Fruit fly (Drosophila melanogaster) whole organism, adult: ENCODE measurements around the gene CG46430.

ENCODE experiments used
- CG12768 ChIP-seq: fragments of 200-800 bp; sonication (Bioruptor generic); optimal IDR thresholded peaks from 2 replicates; lab custom pipeline; 2017; ENCODE audit warnings: missing biosample characterization, missing genetic modification characterization, mild to moderate bottlenecking, moderate library complexity, missing genetic modification reagents
- CG1620 ChIP-seq: fragments of 200-800 bp; sonication (Bioruptor generic); optimal IDR thresholded peaks from 2 replicates; lab custom pipeline; 2016; ENCODE audit warnings: missing biosample characterization, missing genetic modification characterization
- CG5204 ChIP-seq: fragments of 200-800 bp; sonication (Bioruptor generic); optimal IDR thresholded peaks from 2 replicates; lab custom pipeline; 2016; ENCODE audit warnings: missing biosample characterization, missing genetic modification characterization
- CG7045 ChIP-seq: fragments of 200-800 bp; sonication (Bioruptor generic); optimal IDR thresholded peaks from 2 replicates; lab custom pipeline; 2017; ENCODE audit warnings: missing biosample characterization, mild to moderate bottlenecking, missing genetic modification characterization
- CG7101 ChIP-seq: fragments of 200-800 bp; sonication (Bioruptor generic); optimal IDR thresholded peaks from 2 replicates; lab custom pipeline; 2018; ENCODE audit warnings: missing biosample characterization, mild to moderate bottlenecking, missing genetic modification characterization, moderate library complexity
- Clk ChIP-seq: fragments of 200-800 bp; sonication (Bioruptor generic); optimal IDR thresholded peaks from 2 replicates; lab custom pipeline; 2017; ENCODE audit warnings: missing biosample characterization, missing genetic modification characterization
- Hr96 ChIP-seq: fragments of 200-800 bp; sonication (Bioruptor generic); optimal IDR thresholded peaks from 2 replicates; lab custom pipeline; 2016; ENCODE audit warnings: missing biosample characterization, missing genetic modification characterization
- cic ChIP-seq: fragments of 200-800 bp; sonication (Bioruptor generic); optimal IDR thresholded peaks from 2 replicates; lab custom pipeline; 2017; ENCODE audit warnings: missing biosample characterization, mild to moderate bottlenecking, missing genetic modification characterization, moderate library complexity
- kay ChIP-seq: fragments of 200-800 bp; sonication (Bioruptor generic); peaks from one replicate; lab custom pipeline; 2016; ENCODE audit warnings: missing biosample characterization, missing genetic modification characterization, borderline replicate concordance

dm6 chr3L:10525168-10525567 lies 46.9 kb downstream of the CG46430 start:
- TF ChIP-seq kay (GFP tag; lab: Kevin White, UChicago), result no peak
- no peak for TF ChIP-seq CG7101 (tag; lab: Kevin White, UChicago)
- no peak for TF ChIP-seq Clk
- TF ChIP-seq CG5204 (GFP tag; lab: Kevin White, UChicago), result no peak
- no peak for TF ChIP-seq cic (GFP tag; lab: Kevin White, UChicago)
- TF ChIP-seq CG1620, result no peak
- no peak for TF ChIP-seq Hr96 (GFP tag; lab: Kevin White, UChicago)
- no peak for TF ChIP-seq CG7045 (GFP tag; lab: Kevin White, UChicago)
- no peak for TF ChIP-seq CG12768 (GFP tag; lab: Kevin White, UChicago)
